Worm (Caenorhabditis elegans) whole organism, L1 larva: ENCODE results near the gene tag-234.
A peak's percentile ranks its signal among the peaks of the same experiment; 100 is the strongest.

Source experiments
- C04F5.9 ChIP-seq: sonication (generic microtip); optimal IDR thresholded peaks from 2 replicates; lab custom pipeline; 2016; ENCODE audit warnings: missing genetic modification characterization, missing compliant biosample characterization
- C34B4.2 ChIP-seq: sonication (generic microtip); optimal IDR thresholded peaks from 2 replicates; lab custom pipeline; 2017; ENCODE audit warnings: mild to moderate bottlenecking, missing genetic modification characterization, missing compliant biosample characterization
- aha-1 ChIP-seq: fragments of 150-350 bp; optimal IDR thresholded peaks from 2 replicates; lab custom pipeline; 2014; ENCODE audit warnings: missing biosample characterization, missing genetic modification characterization
- alr-1 ChIP-seq: fragments of 200-800 bp; sonication (Bioruptor generic); optimal IDR thresholded peaks from 2 replicates; lab custom pipeline; 2018; ENCODE audit warnings: borderline replicate concordance, mild to moderate bottlenecking, missing genetic modification characterization, missing compliant biosample characterization
- blmp-1 ChIP-seq: fragments of 150-350 bp; optimal IDR thresholded peaks from 2 replicates; lab custom pipeline; 2014; ENCODE audit warnings: missing biosample characterization, missing genetic modification characterization
- ceh-63 ChIP-seq: fragments of 200-800 bp; sonication (Bioruptor generic); optimal IDR thresholded peaks from 2 replicates; lab custom pipeline; 2018; ENCODE audit warnings: mild to moderate bottlenecking, missing genetic modification characterization, missing compliant biosample characterization
- ceh-82 ChIP-seq, 3 experiments: fragments of 150-350 bp in 1 of 3; sonication (generic microtip) in 2 of 3; optimal IDR thresholded peaks; 2 replicates each; lab custom pipeline; 2014 to 2017; ENCODE audit warnings: missing biosample characterization in 3 of 3, missing genetic modification characterization in 3 of 3
- ceh-88 ChIP-seq: fragments of 200-800 bp; sonication (Bioruptor generic); IDR thresholded peaks from 2 replicates; pipeline ENCODE4 v1.3.6; 2022; ENCODE audit warnings: missing genetic modification characterization, missing compliant biosample characterization
- dsc-1 ChIP-seq: sonication (generic microtip); optimal IDR thresholded peaks from 2 replicates; lab custom pipeline; 2016; ENCODE audit warnings: mild to moderate bottlenecking, missing genetic modification characterization, missing compliant biosample characterization
- efl-3 ChIP-seq: fragments of 200-800 bp; sonication (Bioruptor generic); optimal IDR thresholded peaks from 2 replicates; lab custom pipeline; 2018; ENCODE audit warnings: mild to moderate bottlenecking, missing genetic modification characterization, missing compliant biosample characterization
- egl-13 ChIP-seq: sonication (generic microtip); optimal IDR thresholded peaks from 2 replicates; lab custom pipeline; 2016; ENCODE audit warnings: missing genotype, missing genetic modification reagents, missing genetic modification characterization, missing compliant biosample characterization
- elt-2 ChIP-seq: sonication (generic microtip); optimal IDR thresholded peaks from 2 replicates; lab custom pipeline; 2016; ENCODE audit warnings: missing genetic modification characterization, mild to moderate bottlenecking, inconsistent platforms, missing compliant biosample characterization, missing genetic modification reagents
- fkh-8 ChIP-seq: sonication (generic microtip); optimal IDR thresholded peaks from 2 replicates; lab custom pipeline; 2016; ENCODE audit warnings: mild to moderate bottlenecking, missing genetic modification characterization, missing compliant biosample characterization
- fos-1 ChIP-seq: fragments of 150-350 bp; optimal IDR thresholded peaks from 2 replicates; lab custom pipeline; 2014; ENCODE audit warnings: missing biosample characterization, missing genetic modification characterization
- grh-1 ChIP-seq: fragments of 200-800 bp; sonication (Bioruptor generic); IDR thresholded peaks from 2 replicates; pipeline ENCODE4 v1.3.6; 2022; ENCODE audit warnings: missing genetic modification reagents, missing genetic modification characterization, missing compliant biosample characterization
- hlh-17 ChIP-seq: fragments of 200-800 bp; sonication (Bioruptor generic); optimal IDR thresholded peaks from 2 replicates; lab custom pipeline; 2018; ENCODE audit warnings: missing genetic modification characterization, mild to moderate bottlenecking, missing compliant biosample characterization, moderate library complexity, borderline replicate concordance
- hlh-4 ChIP-seq: sonication (generic microtip); optimal IDR thresholded peaks from 2 replicates; lab custom pipeline; 2016; ENCODE audit warnings: mild to moderate bottlenecking, missing genetic modification characterization, missing compliant biosample characterization
- hpl-2 ChIP-seq: fragments of 150-350 bp; optimal IDR thresholded peaks from 2 replicates; lab custom pipeline; 2014; ENCODE audit warnings: missing biosample characterization, missing genetic modification reagents, missing genetic modification characterization
- lin-13 ChIP-seq: fragments of 150-350 bp; optimal IDR thresholded peaks from 2 replicates; lab custom pipeline; 2014; ENCODE audit warnings: missing biosample characterization, missing genetic modification reagents, missing genetic modification characterization
- lin-14 ChIP-seq: fragments of 200-800 bp; sonication (Bioruptor generic); optimal IDR thresholded peaks from 2 replicates; lab custom pipeline; 2018; ENCODE audit warnings: mild to moderate bottlenecking, missing genetic modification characterization, moderate library complexity, missing compliant biosample characterization
- lin-15B ChIP-seq: fragments of 150-350 bp; sonication (generic microtip); optimal IDR thresholded peaks from 3 replicates; lab custom pipeline; 2014; ENCODE audit warnings: missing biosample characterization, missing genetic modification characterization
- lin-35 ChIP-seq, 2 experiments: fragments of 150-350 bp; optimal IDR thresholded peaks; 2 replicates each; lab custom pipeline; 2014; ENCODE audit warnings: missing biosample characterization in 2 of 2, missing genetic modification characterization in 2 of 2, missing genetic modification reagents in 2 of 2
- lir-3 ChIP-seq: sonication (generic microtip); optimal IDR thresholded peaks from 2 replicates; lab custom pipeline; 2016; ENCODE audit warnings: mild to moderate bottlenecking, missing genetic modification characterization, moderate library complexity, missing compliant biosample characterization; ENCODE audit not compliant: poor library complexity
- mab-9 ChIP-seq: fragments of 200-800 bp; sonication (Bioruptor generic); IDR thresholded peaks from 2 replicates; pipeline ENCODE4 v1.3.6; 2022; ENCODE audit warnings: missing genetic modification reagents, missing genetic modification characterization, missing compliant biosample characterization
- nhr-19 ChIP-seq: fragments of 200-800 bp; sonication (Bioruptor generic); conservative IDR thresholded peaks from 2 replicates; pipeline ENCODE4 v1.3.6; 2022; ENCODE audit warnings: missing genetic modification characterization, missing compliant biosample characterization
- nhr-237 ChIP-seq: fragments of 150-350 bp; optimal IDR thresholded peaks from 2 replicates; lab custom pipeline; 2014; ENCODE audit warnings: missing biosample characterization, missing genetic modification characterization
- nhr-28 ChIP-seq: fragments of 150-350 bp; optimal IDR thresholded peaks from 2 replicates; lab custom pipeline; 2014; ENCODE audit warnings: missing biosample characterization, missing genetic modification characterization
- nhr-47 ChIP-seq: sonication (generic microtip); optimal IDR thresholded peaks from 2 replicates; lab custom pipeline; 2016; ENCODE audit warnings: mild to moderate bottlenecking, missing genetic modification characterization, moderate library complexity, missing compliant biosample characterization
- nhr-71 ChIP-seq: sonication (generic microtip); optimal IDR thresholded peaks from 2 replicates; lab custom pipeline; 2016; ENCODE audit warnings: mild to moderate bottlenecking, missing genetic modification characterization, moderate library complexity, missing compliant biosample characterization
- nhr-76 ChIP-seq: sonication (generic microtip); optimal IDR thresholded peaks from 2 replicates; lab custom pipeline; 2017; ENCODE audit warnings: missing biosample characterization, missing genetic modification characterization
- nhr-77 ChIP-seq: fragments of 150-350 bp; optimal IDR thresholded peaks from 2 replicates; lab custom pipeline; 2014; ENCODE audit warnings: missing biosample characterization, missing genetic modification characterization
- pax-3 ChIP-seq: fragments of 200-800 bp; sonication (Bioruptor generic); optimal IDR thresholded peaks from 2 replicates; lab custom pipeline; 2018; ENCODE audit warnings: mild to moderate bottlenecking, missing genetic modification characterization, moderate library complexity, missing compliant biosample characterization
- pqm-1 ChIP-seq: sonication (generic microtip); optimal IDR thresholded peaks from 3 replicates; lab custom pipeline; 2017; ENCODE audit warnings: missing biosample characterization, missing genetic modification characterization
- rnt-1 ChIP-seq: sonication (generic microtip); optimal IDR thresholded peaks from 2 replicates; lab custom pipeline; 2016; ENCODE audit warnings: mild to moderate bottlenecking, missing genetic modification characterization, moderate library complexity, missing compliant biosample characterization
- skn-1 ChIP-seq: fragments of 150-350 bp; optimal IDR thresholded peaks from 2 replicates; lab custom pipeline; 2014; ENCODE audit warnings: missing biosample characterization, missing genetic modification characterization
- snu-23 ChIP-seq: sonication (generic microtip); optimal IDR thresholded peaks from 2 replicates; lab custom pipeline; 2016; ENCODE audit warnings: missing genetic modification characterization, missing compliant biosample characterization
- swsn-7 ChIP-seq: sonication (generic microtip); optimal IDR thresholded peaks from 2 replicates; lab custom pipeline; 2016; ENCODE audit warnings: missing genetic modification characterization, missing compliant biosample characterization
- unc-30 ChIP-seq: sonication (generic microtip); optimal IDR thresholded peaks from 2 replicates; lab custom pipeline; 2017; ENCODE audit warnings: missing biosample characterization, missing genetic modification characterization
- unc-86 ChIP-seq: sonication (generic microtip); optimal IDR thresholded peaks from 2 replicates; lab custom pipeline; 2016; ENCODE audit warnings: missing genetic modification characterization, missing compliant biosample characterization
- unc-98 ChIP-seq: fragments of 200-800 bp; sonication (Bioruptor generic); IDR thresholded peaks from 2 replicates; pipeline ENCODE4 v1.3.6; 2022; ENCODE audit warnings: missing genetic modification characterization, missing compliant biosample characterization
- vab-15 ChIP-seq: sonication (generic microtip); optimal IDR thresholded peaks from 2 replicates; lab custom pipeline; 2017; ENCODE audit warnings: missing genotype, mild to moderate bottlenecking, missing genetic modification characterization, missing compliant biosample characterization
- xbp-1 ChIP-seq: sonication (generic microtip); optimal IDR thresholded peaks from 2 replicates; lab custom pipeline; 2016; ENCODE audit warnings: missing genetic modification characterization, missing compliant biosample characterization
- zag-1 ChIP-seq: fragments of 150-350 bp; optimal IDR thresholded peaks from 2 replicates; lab custom pipeline; 2014; ENCODE audit warnings: missing biosample characterization, missing genetic modification characterization

Gene tag-234

DNA sequence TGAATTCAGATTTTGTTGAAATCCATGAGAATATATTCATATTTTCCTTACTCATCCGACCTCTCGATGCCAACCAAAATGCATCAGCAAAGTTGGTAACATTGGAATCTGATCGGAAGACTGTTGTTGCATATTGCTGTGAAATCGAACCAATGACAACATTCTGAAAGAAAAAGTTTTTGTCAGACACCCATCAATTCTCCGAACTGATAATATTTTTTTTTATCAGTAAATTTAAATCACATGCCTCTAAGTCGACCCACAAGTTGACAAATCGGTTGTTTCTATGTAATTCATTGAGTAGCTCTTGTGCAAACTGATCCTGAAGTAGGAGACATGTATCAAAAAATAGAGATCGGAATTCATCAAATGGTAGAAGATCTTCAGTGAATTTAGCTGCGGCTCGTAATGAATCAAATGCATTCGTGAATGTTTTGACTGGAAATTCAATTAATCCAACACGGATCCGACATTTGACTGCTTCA lies 34.0 kb upstream of the tag-234 start, which contains the start of gene col-74:
Gene col-74 (plus strand): TSS at position 435 of the 485 bp plus-strand sequence.
- TF ChIP-seq elt-2 (tag; lab: Kevin White, UChicago) (peak; percentile 55), swsn-7 (no peak)

DNA sequence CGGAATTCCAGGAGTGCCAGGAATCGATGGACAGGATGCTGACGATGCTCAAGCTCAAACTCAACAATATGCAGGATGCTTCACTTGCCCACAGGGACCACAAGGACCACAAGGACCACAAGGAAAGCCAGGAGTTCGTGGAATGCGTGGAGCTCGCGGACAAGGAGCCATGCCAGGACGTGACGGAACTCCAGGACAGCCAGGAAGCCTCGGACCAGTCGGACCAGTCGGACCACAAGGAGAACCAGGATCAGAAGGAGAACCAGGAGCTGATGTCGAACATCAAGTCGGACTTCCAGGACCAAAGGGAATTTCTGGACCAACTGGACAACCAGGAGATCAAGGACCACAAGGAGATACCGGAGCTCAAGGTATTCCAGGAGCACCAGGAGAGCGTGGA lies 32.6 kb upstream of the tag-234 start:
- TF ChIP-seq unc-30 (tag; lab: Kevin White, UChicago) (no peak), fkh-8 (tag; lab: Kevin White, UChicago) (no peak), dsc-1 (no peak)

DNA sequence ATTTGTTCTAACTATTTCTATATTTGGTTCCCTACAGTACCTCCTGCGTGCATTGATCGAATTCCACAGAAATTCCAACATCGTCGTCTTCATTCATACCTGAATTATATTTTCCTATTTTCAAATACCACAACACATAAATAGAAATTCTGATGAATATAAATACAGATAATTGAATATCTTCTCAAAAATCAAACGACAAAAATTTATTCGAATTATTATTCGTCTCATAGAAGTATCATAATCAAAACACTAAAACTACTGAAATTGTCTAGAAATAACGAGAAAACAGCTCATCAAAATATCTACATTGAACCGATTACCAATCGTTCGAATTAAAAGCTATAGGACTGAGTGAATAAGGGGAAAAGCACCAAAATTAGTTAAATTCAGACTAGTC lies 30.9 kb upstream of the tag-234 start, which contains the start of gene gtap-1:
Gene gtap-1 (minus strand): TSS at position 101 of the 400 bp plus-strand sequence.
- TF ChIP-seq lin-35 (GFP tag; optimal IDR thresholded peaks at IDR 0.05; lab: Kevin White, UChicago) (no peak), alr-1 (tag; lab: Kevin White, UChicago) (no peak), blmp-1 (tag; lab: Kevin White, UChicago) (no peak), nhr-71 (tag; lab: Kevin White, UChicago) (no peak), ceh-88 (GFP tag; lab: Robert Waterston, UW) (no peak), unc-98 (GFP tag; lab: Robert Waterston, UW) (no peak)

ce11 chrII:5835146-5835545 lies 28.8 kb upstream of the tag-234 start:
- TF ChIP-seq lin-35 (GFP tag; optimal IDR thresholded peaks at IDR 0.05; lab: Kevin White, UChicago) (no peak), hpl-2 (no peak), nhr-76 (no peak), egl-13 (no peak), nhr-19 (no peak), hlh-17 (GFP tag; lab: Kevin White, UChicago) (no peak), nhr-28 (tag; lab: Kevin White, UChicago) (no peak), skn-1 (tag; lab: Kevin White, UChicago) (no peak), C34B4.2 (tag; lab: Kevin White, UChicago) (no peak), xbp-1 (tag; lab: Kevin White, UChicago) (no peak), efl-3 (GFP tag; lab: Kevin White, UChicago) (no peak), ceh-82 (tag; optimal IDR thresholded peaks at IDR 0.05; lab: Kevin White, UChicago) (no peak), lin-15B (tag; lab: Kevin White, UChicago) (no peak), nhr-237 (no peak)
- TF ChIP-seq, all 84 proteins: peak for 0

DNA sequence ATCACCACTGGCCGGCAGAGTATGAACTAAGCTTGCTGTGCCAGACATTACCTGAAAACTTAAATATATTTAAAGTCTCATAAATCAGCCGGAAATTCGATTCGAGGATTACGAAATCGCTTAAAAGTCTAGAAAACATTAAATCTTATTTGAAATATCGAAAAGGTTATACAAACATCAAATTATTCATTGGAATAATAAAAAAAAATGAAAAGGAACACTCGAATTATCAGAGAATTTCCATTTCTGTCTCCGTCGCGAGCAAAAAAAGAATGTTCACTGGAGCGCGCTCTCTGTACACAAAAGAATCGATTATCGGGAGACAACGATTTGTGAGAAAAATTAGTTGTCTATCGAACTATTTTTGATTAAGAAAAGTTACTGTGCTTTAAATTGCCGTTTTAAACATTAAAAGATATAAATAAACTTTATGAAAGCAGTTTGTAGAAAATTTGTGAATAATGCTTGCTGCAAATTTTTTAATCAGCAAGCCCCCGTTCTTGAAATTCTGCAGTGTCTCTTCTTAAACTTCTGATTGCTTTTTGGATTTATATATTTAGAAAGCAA lies 27.8 kb upstream of the tag-234 start, which contains the start of gene fzo-1:
Gene fzo-1 (minus strand): TSS at position 51 of the 567 bp plus-strand sequence.
- TF ChIP-seq skn-1 (tag; lab: Kevin White, UChicago) (peak; percentile 27), vab-15 (tag; lab: Kevin White, UChicago) (no peak), lir-3 (peak; percentile 77), zag-1 (no peak), ceh-82 (tag; optimal IDR thresholded peaks at IDR 0.05; lab: Kevin White, UChicago) (no peak), mab-9 (no peak), rnt-1 (tag; lab: Kevin White, UChicago) (no peak), fkh-8 (tag; lab: Kevin White, UChicago) (peak; percentile 52), pax-3 (tag; lab: Kevin White, UChicago) (peak; percentile 86), fos-1 (tag; lab: Kevin White, UChicago) (no peak), ceh-63 (GFP tag; lab: Kevin White, UChicago) (peak; percentile 72), hlh-4 (tag; lab: Kevin White, UChicago) (no peak), efl-3 (GFP tag; lab: Kevin White, UChicago) (no peak), dsc-1 (peak; percentile 52), unc-86 (tag; lab: Kevin White, UChicago) (peak; percentile 2), unc-98 (GFP tag; lab: Robert Waterston, UW) (peak; percentile 92), snu-23 (GFP tag; lab: Kevin White, UChicago) (peak; percentile 58), lin-13 (GFP tag; lab: Kevin White, UChicago) (no peak), nhr-47 (tag; lab: Kevin White, UChicago) (peak; percentile 69), aha-1 (no peak), grh-1 (GFP tag; lab: Robert Waterston, UW) (no peak), pqm-1 (tag; lab: Kevin White, UChicago) (no peak), nhr-77 (tag; lab: Kevin White, UChicago) (no peak), nhr-237 (no peak), C04F5.9 (tag; lab: Kevin White, UChicago) (peak; percentile 33), xbp-1 (tag; lab: Kevin White, UChicago) (peak; percentile 54), lin-14 (peak; percentile 73)
